Worm (Caenorhabditis elegans) whole organism, young adult: Measurements from ENCODE around the gene dnj-13.

Experiments
- B0019.2 ChIP-seq: fragments of 200-800 bp; sonication (Bioruptor generic); conservative IDR thresholded peaks from 2 replicates; pipeline ENCODE4 v1.3.6; 2022; ENCODE audit warnings: missing genetic modification reagents, missing genetic modification characterization, missing compliant biosample characterization
- C17E4.6 ChIP-seq: fragments of 200-800 bp; sonication (Bioruptor generic); IDR thresholded peaks from 2 replicates; pipeline ENCODE4 v1.3.6; 2022; ENCODE audit warnings: missing genetic modification reagents, missing genetic modification characterization, missing compliant biosample characterization
- D2030.7 ChIP-seq: fragments of 200-800 bp; sonication (Bioruptor generic); IDR thresholded peaks from 2 replicates; pipeline ENCODE4 v1.3.6; 2022; ENCODE audit warnings: missing genetic modification reagents, missing genetic modification characterization, missing compliant biosample characterization
- F23B12.7 ChIP-seq: sonication (generic microtip); optimal IDR thresholded peaks from 2 replicates; lab custom pipeline; 2017; ENCODE audit warnings: missing genetic modification characterization, mild to moderate bottlenecking, missing compliant biosample characterization, antibody characterized with exemption, moderate library complexity; ENCODE audit not compliant: insufficient read depth
- F57A8.1 ChIP-seq: fragments of 200-800 bp; sonication (Bioruptor generic); optimal IDR thresholded peaks from 2 replicates; lab custom pipeline; 2018; ENCODE audit warnings: mild to moderate bottlenecking, missing genetic modification characterization, moderate library complexity, missing compliant biosample characterization
- F57C9.4 ChIP-seq: sonication (generic microtip); optimal IDR thresholded peaks from 2 replicates; lab custom pipeline; 2017; ENCODE audit warnings: mild to moderate bottlenecking, missing genetic modification characterization, missing compliant biosample characterization
- Y53G8AR.9 ChIP-seq: fragments of 200-800 bp; sonication (Bioruptor generic); conservative IDR thresholded peaks from 2 replicates; pipeline ENCODE4 v1.3.6; 2022; ENCODE audit warnings: missing genetic modification reagents, missing genetic modification characterization, missing compliant biosample characterization
- Y56A3A.18 ChIP-seq: fragments of 200-800 bp; sonication (Bioruptor generic); IDR thresholded peaks from 2 replicates; pipeline ENCODE4 v1.3.6; 2022; ENCODE audit warnings: missing genetic modification reagents, missing genetic modification characterization, missing compliant biosample characterization
- ama-1 ChIP-seq, 3 experiments: fragments of 150-350 bp in 1 of 3; sonication (generic microtip) in 2 of 3; optimal IDR thresholded peaks; 2 replicates each; lab custom pipeline; 2014 to 2018; ENCODE audit warnings: missing biosample characterization in 2 of 3, missing genetic modification characterization in 2 of 3, missing genetic modification reagents in 2 of 3
- athp-1 ChIP-seq: sonication (generic microtip); optimal IDR thresholded peaks from 2 replicates; lab custom pipeline; 2017; ENCODE audit warnings: mild to moderate bottlenecking, missing genetic modification characterization, missing compliant biosample characterization
- attf-6 ChIP-seq: fragments of 200-800 bp; sonication (Bioruptor generic); IDR thresholded peaks from 2 replicates; pipeline ENCODE4 v1.3.6; 2022; ENCODE audit warnings: missing genetic modification reagents, missing genetic modification characterization, missing compliant biosample characterization
- ccch-3 ChIP-seq: fragments of 200-800 bp; sonication (Bioruptor generic); optimal IDR thresholded peaks from 2 replicates; lab custom pipeline; 2018; ENCODE audit warnings: mild to moderate bottlenecking, missing genetic modification characterization, missing compliant biosample characterization
- cebp-1 ChIP-seq, 2 experiments: fragments of 200-800 bp in 1 of 2; sonication (Bioruptor generic) in 1 of 2; sonication (generic microtip) in 1 of 2; IDR thresholded peaks in 1 of 2; optimal IDR thresholded peaks in 1 of 2; 2 replicates each; pipeline versions ENCODE4 v1.3.6 to Lab custom; 2017 to 2022; ENCODE audit warnings: missing compliant biosample characterization in 2 of 2, missing genetic modification characterization in 2 of 2, mild to moderate bottlenecking in 1 of 2, missing genetic modification reagents in 1 of 2, moderate library complexity in 1 of 2
- ceh-100 ChIP-seq: fragments of 200-800 bp; sonication (Bioruptor generic); IDR thresholded peaks from 2 replicates; pipeline ENCODE4 v1.3.6; 2022; ENCODE audit warnings: missing genetic modification reagents, missing genetic modification characterization, missing compliant biosample characterization
- dpl-1 ChIP-seq: fragments of 150-350 bp; optimal IDR thresholded peaks from 2 replicates; lab custom pipeline; 2014; ENCODE audit warnings: missing biosample characterization, missing genetic modification reagents, missing genetic modification characterization
- egl-18 ChIP-seq: fragments of 200-800 bp; sonication (Bioruptor generic); IDR thresholded peaks from 2 replicates; pipeline ENCODE4 v1.3.6; 2022; ENCODE audit warnings: missing genetic modification reagents, missing genetic modification characterization, missing compliant biosample characterization
- egl-44 ChIP-seq: fragments of 200-800 bp; sonication (Bioruptor generic); IDR thresholded peaks from 2 replicates; pipeline ENCODE4 v1.3.6; 2022; ENCODE audit warnings: missing genetic modification reagents, missing genetic modification characterization, missing compliant biosample characterization
- him-1 ChIP-seq: sonication (generic microtip); optimal IDR thresholded peaks from 2 replicates; lab custom pipeline; 2016; ENCODE audit warnings: missing genotype, missing genetic modification reagents, missing genetic modification characterization, missing compliant biosample characterization
- hmg-1.2 ChIP-seq: fragments of 200-800 bp; sonication (Bioruptor generic); IDR thresholded peaks from 2 replicates; pipeline ENCODE4 v1.3.6; 2022; ENCODE audit warnings: missing genetic modification reagents, missing genetic modification characterization, missing compliant biosample characterization
- hmg-20 ChIP-seq: fragments of 200-800 bp; sonication (Bioruptor generic); IDR thresholded peaks from 2 replicates; pipeline ENCODE4 v1.3.6; 2022; ENCODE audit warnings: missing genetic modification reagents, missing genetic modification characterization, missing compliant biosample characterization
- hsf-1 ChIP-seq: fragments of 200-800 bp; sonication (Bioruptor generic); IDR thresholded peaks from 2 replicates; pipeline ENCODE4 v1.3.6; 2022; ENCODE audit warnings: missing genetic modification reagents, missing genetic modification characterization, missing compliant biosample characterization
- lag-1 ChIP-seq: fragments of 200-800 bp; sonication (Bioruptor generic); IDR thresholded peaks from 2 replicates; pipeline ENCODE4 v1.3.6; 2022; ENCODE audit warnings: missing genetic modification reagents, missing genetic modification characterization, missing compliant biosample characterization
- let-607 ChIP-seq, 2 experiments: fragments of 200-800 bp in 1 of 2; sonication (Bioruptor generic) in 1 of 2; sonication (generic microtip) in 1 of 2; optimal IDR thresholded peaks; 2 replicates each; lab custom pipeline; 2016 to 2018; ENCODE audit warnings: mild to moderate bottlenecking in 2 of 2, missing compliant biosample characterization in 2 of 2, missing genetic modification characterization in 2 of 2, moderate library complexity in 2 of 2, missing genotype in 1 of 2
- lin-26 ChIP-seq: fragments of 200-800 bp; sonication (Bioruptor generic); IDR thresholded peaks from 2 replicates; pipeline ENCODE4 v1.3.6; 2022; ENCODE audit warnings: missing genetic modification reagents, missing genetic modification characterization, missing compliant biosample characterization
- lin-35 ChIP-seq, 3 experiments: fragments of 150-350 bp in 2 of 3; sonication (generic microtip) in 1 of 3; optimal IDR thresholded peaks; 2 replicates each; lab custom pipeline; 2014 to 2018; ENCODE audit warnings: missing biosample characterization in 3 of 3, missing genetic modification characterization in 3 of 3, missing genetic modification reagents in 3 of 3
- lin-54 ChIP-seq: fragments of 200-800 bp; sonication (Bioruptor generic); optimal IDR thresholded peaks from 2 replicates; lab custom pipeline; 2018; ENCODE audit warnings: mild to moderate bottlenecking, missing genetic modification characterization, missing compliant biosample characterization
- lsl-1 ChIP-seq: fragments of 200-800 bp; sonication (Bioruptor generic); optimal IDR thresholded peaks from 2 replicates; lab custom pipeline; 2018; ENCODE audit warnings: mild to moderate bottlenecking, missing genetic modification characterization, moderate library complexity, missing compliant biosample characterization
- mcd-1 ChIP-seq: fragments of 200-800 bp; sonication (Bioruptor generic); IDR thresholded peaks from 2 replicates; pipeline ENCODE4 v1.3.6; 2022; ENCODE audit warnings: missing genetic modification reagents, missing genetic modification characterization, missing compliant biosample characterization
- nfyb-1 ChIP-seq: fragments of 200-800 bp; sonication (Bioruptor generic); IDR thresholded peaks from 2 replicates; pipeline ENCODE4 v1.3.6; 2022; ENCODE audit warnings: missing genetic modification reagents, missing genetic modification characterization, missing compliant biosample characterization
- nhr-90 ChIP-seq: sonication (generic microtip); optimal IDR thresholded peaks from 2 replicates; lab custom pipeline; 2016; ENCODE audit warnings: missing genotype, mild to moderate bottlenecking, missing genetic modification characterization, missing compliant biosample characterization
- pha-4 ChIP-seq: fragments of 150-350 bp; sonication (generic microtip); optimal IDR thresholded peaks from 2 replicates; lab custom pipeline; 2014; ENCODE audit warnings: missing biosample characterization, missing genetic modification reagents, missing genetic modification characterization
- repo-1 ChIP-seq: sonication (generic microtip); optimal IDR thresholded peaks from 2 replicates; lab custom pipeline; 2017; ENCODE audit warnings: mild to moderate bottlenecking, missing genetic modification characterization, missing compliant biosample characterization
- rpc-1 ChIP-seq, 2 experiments: fragments of 150-350 bp in 1 of 2; sonication (generic microtip) in 1 of 2; optimal IDR thresholded peaks; 2 replicates each; lab custom pipeline; 2014 to 2018; ENCODE audit warnings: missing biosample characterization in 1 of 2, missing genetic modification characterization in 1 of 2, missing genetic modification reagents in 1 of 2, missing genotype in 1 of 2
- snpc-1.3 ChIP-seq: sonication (generic microtip); optimal IDR thresholded peaks from 2 replicates; lab custom pipeline; 2017; ENCODE audit warnings: missing genetic modification characterization, mild to moderate bottlenecking, missing compliant biosample characterization, antibody characterized with exemption, moderate library complexity, missing genotype, missing genetic modification reagents; ENCODE audit not compliant: insufficient read depth
- snpc-3.4 ChIP-seq: sonication (generic microtip); optimal IDR thresholded peaks from 2 replicates; lab custom pipeline; 2017; ENCODE audit warnings: missing genetic modification characterization, mild to moderate bottlenecking, missing compliant biosample characterization, antibody characterized with exemption, moderate library complexity, missing genotype, missing genetic modification reagents
- tbx-9 ChIP-seq: sonication (generic microtip); optimal IDR thresholded peaks from 2 replicates; lab custom pipeline; 2016; ENCODE audit warnings: borderline replicate concordance, missing genetic modification characterization, inconsistent platforms, missing compliant biosample characterization
- xnd-1 ChIP-seq: sonication (generic microtip); optimal IDR thresholded peaks from 2 replicates; lab custom pipeline; 2016; ENCODE audit warnings: missing genotype, missing genetic modification reagents, missing genetic modification characterization, missing compliant biosample characterization
- zfh-2 ChIP-seq: fragments of 200-800 bp; sonication (Bioruptor generic); conservative IDR thresholded peaks from 2 replicates; pipeline ENCODE4 v1.3.6; 2022; ENCODE audit warnings: missing genetic modification reagents, missing genetic modification characterization, missing compliant biosample characterization
- zim-3 ChIP-seq: sonication (generic microtip); optimal IDR thresholded peaks from 2 replicates; lab custom pipeline; 2017; ENCODE audit warnings: mild to moderate bottlenecking, missing genetic modification characterization, moderate library complexity, missing compliant biosample characterization
- ztf-22 ChIP-seq: fragments of 200-800 bp; sonication (Bioruptor generic); optimal IDR thresholded peaks from 2 replicates; lab custom pipeline; 2018; ENCODE audit warnings: mild to moderate bottlenecking, missing genetic modification characterization, moderate library complexity, missing compliant biosample characterization
- ztf-28 ChIP-seq: fragments of 200-800 bp; sonication (Bioruptor generic); IDR thresholded peaks from 2 replicates; pipeline ENCODE4 v1.3.6; 2022; ENCODE audit warnings: missing genetic modification reagents, missing genetic modification characterization, missing compliant biosample characterization

The dnj-13 gene

ce11 chrII:11595368-11595996 is 50.0 kb downstream of the dnj-13 start, which contains the start of gene gfat-1:
TSS of gene gfat-1 (minus strand) at chrII:11595418.
- peak; percentile 39 for TF ChIP-seq mcd-1 (GFP tag; lab: Robert Waterston, UW)
- TF ChIP-seq let-607 (tag; optimal IDR thresholded peaks at IDR 0.05; lab: Kevin White, UChicago) = peak; percentile 32 to 52
- TF ChIP-seq zfh-2 (GFP tag; lab: Robert Waterston, UW) = peak; percentile 41; the same call in 1 of the 2 replicates
- peak; percentile 45; the same call in 1 of the 2 replicates for TF ChIP-seq hmg-1.2 (GFP tag; lab: Robert Waterston, UW)
- TF ChIP-seq C17E4.6 (GFP tag; lab: Robert Waterston, UW) = 0 out of 2 replicates have a peak, but pooled peaks have one; percentile 45
- no peak for TF ChIP-seq Y56A3A.18 (GFP tag; lab: Robert Waterston, UW)
- TF ChIP-seq ztf-22 (GFP tag; lab: Kevin White, UChicago) = no peak
- no peak for TF ChIP-seq him-1
- no peak for TF ChIP-seq nhr-90 (tag; lab: Kevin White, UChicago)
- TF ChIP-seq lin-54 (GFP tag; lab: Kevin White, UChicago) = no peak
- no peak for TF ChIP-seq lag-1
- TF ChIP-seq egl-18 (GFP tag; lab: Robert Waterston, UW) = no peak
- no peak for TF ChIP-seq ztf-28 (GFP tag; lab: Robert Waterston, UW)
- TF ChIP-seq pha-4 (tag; lab: Kevin White, UChicago) = no peak
- no peak for TF ChIP-seq hsf-1
- TF ChIP-seq zim-3 = no peak
- TF ChIP-seq rpc-1 (optimal IDR thresholded peaks at IDR 0.05; lab: Kevin White, UChicago) = no peak
- no peak for TF ChIP-seq rpc-1 (tag; optimal IDR thresholded peaks at IDR 0.05; lab: Kevin White, UChicago)

DNA sequence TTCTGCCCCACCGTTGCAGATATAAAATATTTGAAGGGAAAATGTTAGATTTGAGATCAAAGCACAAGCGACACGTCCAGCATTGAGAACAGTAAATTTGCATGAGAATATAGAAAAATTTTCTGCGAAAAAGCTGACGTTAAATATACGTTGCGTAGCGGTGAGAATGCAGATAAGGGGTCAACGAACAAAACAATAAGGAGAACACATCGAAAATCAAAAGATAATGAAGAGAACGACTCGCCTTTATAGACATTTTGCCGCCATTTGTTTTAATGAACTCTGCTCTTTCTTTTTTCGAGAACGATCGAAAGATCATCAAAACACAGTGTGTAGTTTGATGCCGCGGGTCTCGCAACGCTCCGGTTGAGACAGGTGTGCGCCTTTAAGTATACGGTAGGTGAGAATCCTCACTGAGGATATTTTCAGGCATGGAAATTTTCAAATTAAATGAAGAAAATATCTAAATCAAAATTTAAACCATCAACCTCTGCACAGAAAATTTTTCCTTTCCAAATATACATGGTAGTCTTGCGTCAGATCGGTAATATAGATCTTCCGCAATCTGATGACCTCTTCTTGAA is 50.7 kb downstream of the dnj-13 start:
- TF ChIP-seq lin-35 (GFP tag; optimal IDR thresholded peaks at IDR 0.05; lab: Kevin White, UChicago) (peak in 1 of 3 experiments; percentile 9), F57A8.1 (GFP tag; lab: Kevin White, UChicago) (no peak), D2030.7 (GFP tag; lab: Robert Waterston, UW) (peak; percentile 76), zim-3 (no peak), cebp-1 (GFP tag; IDR thresholded peaks at IDR 0.05; lab: Robert Waterston, UW) (no peak), cebp-1 (tag; optimal IDR thresholded peaks at IDR 0.05; lab: Kevin White, UChicago) (peak; percentile 28), mcd-1 (GFP tag; lab: Robert Waterston, UW) (peak; percentile 57; the same call in 1 of the 2 replicates), F57C9.4 (no peak), athp-1 (tag; lab: Kevin White, UChicago) (peak; percentile 60), F23B12.7 (tag; lab: Kevin White, UChicago) (no peak), ccch-3 (no peak), C17E4.6 (GFP tag; lab: Robert Waterston, UW) (no peak), lin-54 (GFP tag; lab: Kevin White, UChicago) (peak; percentile 69), ceh-100 (peak; percentile 52; the same call in 1 of the 2 replicates), repo-1 (peak; percentile 37), pha-4 (tag; lab: Kevin White, UChicago) (no peak), snpc-3.4 (peak; percentile 75), ama-1 (optimal IDR thresholded peaks at IDR 0.05; lab: Kevin White, UChicago) (no peak), ama-1 (GFP tag; optimal IDR thresholded peaks at IDR 0.05; lab: Kevin White, UChicago) (peak in 1 of 2 experiments; percentile 22), lsl-1 (GFP tag; lab: Kevin White, UChicago) (peak; percentile 89), tbx-9 (no peak), xnd-1 (tag; lab: Kevin White, UChicago) (peak; percentile 75), nfyb-1 (no peak), hmg-20 (GFP tag; lab: Robert Waterston, UW) (peak; percentile 54; the same call in 1 of the 2 replicates), snpc-1.3 (tag; lab: Kevin White, UChicago) (peak; percentile 7), B0019.2 (GFP tag; lab: Robert Waterston, UW) (no peak), dpl-1 (GFP tag; lab: Kevin White, UChicago) (peak; percentile 40), Y53G8AR.9 (GFP tag; lab: Robert Waterston, UW) (peak; percentile 64; the same call in 1 of the 2 replicates), egl-44 (no peak), lin-26 (GFP tag; lab: Robert Waterston, UW) (0 out of 2 replicates have a peak, but pooled peaks have one; percentile 36), attf-6 (GFP tag; lab: Robert Waterston, UW) (peak; percentile 44; the same call in 1 of the 2 replicates), hsf-1 (peak; percentile 92)
